Fruit fly (Drosophila melanogaster) whole organism, embryonic: ENCODE data around the gene Hrd3.

ENCODE experiments used
- CG10267 ChIP-seq: fragments of 200-800 bp; sonication (Bioruptor generic); optimal IDR thresholded peaks from 2 replicates; lab custom pipeline; 2018; ENCODE audit warnings: missing biosample characterization, mild to moderate bottlenecking, missing genetic modification characterization, moderate library complexity
- CG10274 ChIP-seq: fragments of 200-800 bp; sonication (Bioruptor generic); optimal IDR thresholded peaks from 3 replicates; lab custom pipeline; 2017; ENCODE audit warnings: missing biosample characterization, mild to moderate bottlenecking, missing genetic modification characterization
- CG10565 ChIP-seq: fragments of 200-800 bp; sonication (Bioruptor generic); optimal IDR thresholded peaks from 3 replicates; lab custom pipeline; 2016; ENCODE audit warnings: missing biosample characterization, mild to moderate bottlenecking, missing genetic modification characterization
- CG12104 ChIP-seq: fragments of 200-800 bp; sonication (Bioruptor generic); optimal IDR thresholded peaks from 3 replicates; lab custom pipeline; 2016; ENCODE audit warnings: missing biosample characterization, missing genetic modification characterization
- CG12236 ChIP-seq: fragments of 200-800 bp; sonication (Bioruptor generic); optimal IDR thresholded peaks from 2 replicates; lab custom pipeline; 2016; ENCODE audit warnings: missing biosample characterization, missing genetic modification characterization
- CG12744 ChIP-seq: fragments of 200-800 bp; sonication (Bioruptor generic); optimal IDR thresholded peaks from 2 replicates; lab custom pipeline; 2016; ENCODE audit warnings: missing biosample characterization, missing genetic modification characterization
- CG13123 ChIP-seq: fragments of 200-800 bp; sonication (Bioruptor generic); optimal IDR thresholded peaks from 2 replicates; lab custom pipeline; 2016; ENCODE audit warnings: missing biosample characterization, missing genetic modification characterization
- CG13287 ChIP-seq: fragments of 200-800 bp; sonication (Bioruptor generic); IDR thresholded peaks from 2 replicates; pipeline ENCODE4 v1.3.6; 2022; ENCODE audit warnings: missing biosample characterization, missing genetic modification characterization; ENCODE audit not compliant: partially characterized antibody
- CG17385 ChIP-seq: fragments of 200-800 bp; sonication (Bioruptor generic); optimal IDR thresholded peaks from 3 replicates; lab custom pipeline; 2018; ENCODE audit warnings: missing biosample characterization, mild to moderate bottlenecking, missing genetic modification characterization
- CG31388 ChIP-seq: fragments of 200-800 bp; sonication (Bioruptor generic); optimal IDR thresholded peaks from 2 replicates; lab custom pipeline; 2016; ENCODE audit warnings: missing biosample characterization, missing genetic modification characterization
- CG3163 ChIP-seq: fragments of 200-800 bp; sonication (Bioruptor generic); optimal IDR thresholded peaks from 3 replicates; lab custom pipeline; 2016; ENCODE audit warnings: missing biosample characterization, missing genetic modification characterization
- CG34224 ChIP-seq: fragments of 200-800 bp; sonication (Bioruptor generic); IDR thresholded peaks from 3 replicates; pipeline ENCODE4 v1.3.6; 2022; ENCODE audit warnings: missing biosample characterization, missing genetic modification characterization; ENCODE audit not compliant: partially characterized antibody
- CG34422 ChIP-seq: fragments of 200-800 bp; sonication (Bioruptor generic); IDR thresholded peaks from 3 replicates; pipeline ENCODE4 v1.3.6; 2022; ENCODE audit warnings: missing biosample characterization, missing genetic modification characterization
- CG4707 ChIP-seq: fragments of 200-800 bp; sonication (Bioruptor generic); optimal IDR thresholded peaks from 2 replicates; lab custom pipeline; 2018; ENCODE audit warnings: missing biosample characterization, mild to moderate bottlenecking, missing genetic modification characterization, moderate library complexity
- CG6254 ChIP-seq: fragments of 200-800 bp; sonication (Bioruptor generic); optimal IDR thresholded peaks from 3 replicates; lab custom pipeline; 2017; ENCODE audit warnings: mild to moderate bottlenecking, missing biosample characterization, missing genetic modification reagents, missing genetic modification characterization
- CG6813 ChIP-seq: fragments of 200-800 bp; sonication (Bioruptor generic); optimal IDR thresholded peaks from 2 replicates; lab custom pipeline; 2017; ENCODE audit warnings: missing biosample characterization, missing genetic modification characterization, mild to moderate bottlenecking, moderate library complexity, missing genetic modification reagents
- CG7745 ChIP-seq: fragments of 200-800 bp; sonication (Bioruptor generic); optimal IDR thresholded peaks from 2 replicates; lab custom pipeline; 2018; ENCODE audit warnings: missing biosample characterization, mild to moderate bottlenecking, missing genetic modification characterization, moderate library complexity
- CG8281 ChIP-seq: fragments of 200-800 bp; sonication (Bioruptor generic); optimal IDR thresholded peaks from 2 replicates; lab custom pipeline; 2018; ENCODE audit warnings: missing biosample characterization, mild to moderate bottlenecking, missing genetic modification characterization, moderate library complexity
- CG8290 ChIP-seq, 3 experiments: fragments of 200-800 bp; sonication (Bioruptor generic); optimal IDR thresholded peaks; 2 replicates each; lab custom pipeline; 2016 to 2019; ENCODE audit warnings: missing biosample characterization in 3 of 3, missing genetic modification characterization in 3 of 3, mild to moderate bottlenecking in 2 of 3, moderate library complexity in 1 of 3
- CHES-1-like ChIP-seq: fragments of 200-800 bp; sonication (Bioruptor generic); optimal IDR thresholded peaks from 2 replicates; lab custom pipeline; 2016; ENCODE audit warnings: missing biosample characterization, missing genetic modification characterization
- Dip3 ChIP-seq: fragments of 200-800 bp; sonication (Bioruptor generic); optimal IDR thresholded peaks from 3 replicates; lab custom pipeline; 2016; ENCODE audit warnings: missing biosample characterization, missing genetic modification characterization
- Ets97D ChIP-seq: fragments of 200-800 bp; sonication (Bioruptor generic); optimal IDR thresholded peaks from 3 replicates; lab custom pipeline; 2016; ENCODE audit warnings: missing biosample characterization, missing genetic modification characterization
- HLH4C ChIP-seq: fragments of 200-800 bp; sonication (Bioruptor generic); IDR thresholded peaks from 3 replicates; pipeline ENCODE4 v1.3.6; 2022; ENCODE audit warnings: missing biosample characterization, missing genetic modification characterization; ENCODE audit not compliant: partially characterized antibody
- Hsf ChIP-seq: fragments of 200-800 bp; sonication (Bioruptor generic); optimal IDR thresholded peaks from 3 replicates; lab custom pipeline; 2016; ENCODE audit warnings: missing biosample characterization, missing genetic modification characterization
- Kr ChIP-seq: fragments of 200-800 bp; sonication (Bioruptor generic); optimal IDR thresholded peaks from 2 replicates; lab custom pipeline; 2017; ENCODE audit warnings: missing biosample characterization, mild to moderate bottlenecking, missing genetic modification characterization
- Neu2 ChIP-seq: fragments of 200-800 bp; sonication (Bioruptor generic); optimal IDR thresholded peaks from 3 replicates; lab custom pipeline; 2016; ENCODE audit warnings: missing biosample characterization, missing genetic modification characterization, borderline replicate concordance
- Nf-YB ChIP-seq: fragments of 200-800 bp; sonication (Bioruptor generic); optimal IDR thresholded peaks from 3 replicates; lab custom pipeline; 2019; ENCODE audit warnings: missing biosample characterization, mild to moderate bottlenecking, missing genetic modification characterization, moderate library complexity
- Sin3A ChIP-seq: fragments of >200 bp; optimal IDR thresholded peaks from 2 replicates; lab custom pipeline; 2018
- Stat92E ChIP-seq, 3 experiments: fragments of >200 bp in 2 of 3; fragments of 200-800 bp in 1 of 3; sonication (Bioruptor generic) in 1 of 3; optimal IDR thresholded peaks; 2 replicates each; lab custom pipeline; 2017 to 2019; ENCODE audit warnings: missing biosample characterization in 3 of 3, missing genetic modification characterization in 3 of 3, mild to moderate bottlenecking in 1 of 3, moderate library complexity in 1 of 3
- Tbp ChIP-seq: fragments of >200 bp; optimal IDR thresholded peaks from 2 replicates; lab custom pipeline; 2018; ENCODE audit warnings: missing biosample characterization, missing genetic modification characterization
- Trl ChIP-seq, 3 experiments: fragments of >200 bp in 2 of 3; fragments of 200-800 bp in 1 of 3; sonication (Bioruptor generic) in 1 of 3; optimal IDR thresholded peaks; 2 replicates in 1 of 3; 3 replicates in 2 of 3; lab custom pipeline; 2016 to 2017; ENCODE audit warnings: missing biosample characterization in 1 of 3, missing genetic modification characterization in 1 of 3
- br ChIP-seq: fragments of >200 bp; optimal IDR thresholded peaks from 2 replicates; lab custom pipeline; 2017
- croc ChIP-seq: fragments of 200-800 bp; sonication (Bioruptor generic); conservative IDR thresholded peaks from 3 replicates; pipeline ENCODE4 v1.3.6; 2022; ENCODE audit warnings: missing biosample characterization, missing genetic modification characterization
- fd3F ChIP-seq: fragments of 200-800 bp; sonication (Bioruptor generic); optimal IDR thresholded peaks from 2 replicates; lab custom pipeline; 2018; ENCODE audit warnings: missing biosample characterization, mild to moderate bottlenecking, missing genetic modification characterization, moderate library complexity
- mld ChIP-seq: fragments of 200-800 bp; sonication (Bioruptor generic); IDR thresholded peaks from 3 replicates; pipeline ENCODE4 v1.3.6; 2022; ENCODE audit warnings: missing biosample characterization, missing genetic modification characterization; ENCODE audit not compliant: partially characterized antibody
- nau ChIP-seq: fragments of 200-800 bp; sonication (Bioruptor generic); optimal IDR thresholded peaks from 3 replicates; lab custom pipeline; 2017; ENCODE audit warnings: missing biosample characterization, mild to moderate bottlenecking, missing genetic modification characterization, missing genetic modification reagents
- pb ChIP-seq: fragments of 200-800 bp; sonication (Bioruptor generic); optimal IDR thresholded peaks from 3 replicates; lab custom pipeline; 2016; ENCODE audit warnings: missing biosample characterization, missing genetic modification characterization
- phol ChIP-seq: fragments of 200-800 bp; sonication (Bioruptor generic); optimal IDR thresholded peaks from 3 replicates; lab custom pipeline; 2018; ENCODE audit warnings: missing biosample characterization, mild to moderate bottlenecking, missing genetic modification characterization, moderate library complexity
- prd ChIP-seq, 3 experiments: fragments of >200 bp in 2 of 3; fragments of 200-800 bp in 1 of 3; sonication (Bioruptor generic) in 1 of 3; optimal IDR thresholded peaks in 2 of 3; IDR thresholded peaks in 1 of 3; 2 replicates in 2 of 3; 3 replicates in 1 of 3; pipeline versions ENCODE4 v1.3.6 to Lab custom; 2017 to 2022; ENCODE audit warnings: missing biosample characterization in 1 of 3, missing genetic modification characterization in 1 of 3
- pros ChIP-seq: fragments of 200-800 bp; sonication (Bioruptor generic); optimal IDR thresholded peaks from 3 replicates; lab custom pipeline; 2019; ENCODE audit warnings: missing biosample characterization, mild to moderate bottlenecking, missing genetic modification characterization, moderate library complexity
- ranshi ChIP-seq: fragments of 200-800 bp; sonication (Bioruptor generic); IDR thresholded peaks from 2 replicates; pipeline ENCODE4 v1.3.6; 2022; ENCODE audit warnings: missing biosample characterization, missing genetic modification characterization
- repo ChIP-seq: fragments of 200-800 bp; sonication (Bioruptor generic); optimal IDR thresholded peaks from 2 replicates; lab custom pipeline; 2016; ENCODE audit warnings: missing biosample characterization, missing genetic modification characterization
- sisA ChIP-seq: fragments of 200-800 bp; sonication (Bioruptor generic); IDR thresholded peaks from 2 replicates; pipeline ENCODE4 v1.3.6; 2022; ENCODE audit warnings: missing biosample characterization, missing genetic modification characterization
- so ChIP-seq: fragments of 200-800 bp; sonication (Bioruptor generic); IDR thresholded peaks from 3 replicates; pipeline ENCODE4 v1.3.6; 2022; ENCODE audit warnings: missing biosample characterization, missing genetic modification characterization
- tup ChIP-seq: fragments of 200-800 bp; sonication (Bioruptor generic); optimal IDR thresholded peaks from 2 replicates; lab custom pipeline; 2016; ENCODE audit warnings: missing biosample characterization, mild to moderate bottlenecking, missing genetic modification characterization, moderate library complexity
- vfl ChIP-seq: fragments of 200-800 bp; sonication (Bioruptor generic); optimal IDR thresholded peaks from 2 replicates; lab custom pipeline; 2016; ENCODE audit warnings: missing biosample characterization, missing genetic modification characterization
- wdn ChIP-seq: fragments of 200-800 bp; sonication (Bioruptor generic); IDR thresholded peaks from 2 replicates; pipeline ENCODE4 v1.3.6; 2022; ENCODE audit warnings: missing biosample characterization, missing genetic modification characterization

Gene Hrd3

dm6 chr3R:23760219-23761018, 2.1 kb upstream of the Hrd3 start, which contains the start of gene SdhD (continued):
- TF ChIP-seq CG6254 (GFP tag; lab: Kevin White, UChicago) (no peak), Tbp (GFP tag; lab: Kevin White, UChicago) (no peak), Trl (optimal IDR thresholded peaks at IDR 0.05; lab: Kevin White, UChicago) (no peak), Trl (GFP tag; optimal IDR thresholded peaks at IDR 0.05; lab: Kevin White, UChicago) (no peak), ranshi (GFP tag; lab: Robert Waterston, UW) (peak; percentile 33; the same call in 1 of the 2 replicates), CG7745 (tag; lab: Kevin White, UChicago) (no peak), CG31388 (GFP tag; lab: Kevin White, UChicago) (no peak), pros (GFP tag; lab: Kevin White, UChicago) (no peak), CG34224 (peak; percentile 63; the same call in 2 of the 3 replicates), CG10267 (tag; lab: Kevin White, UChicago) (peak; percentile 92), Sin3A (lab: Kevin White, UChicago) (peak; percentile 3), Neu2 (peak; percentile 66), wdn (GFP tag; lab: Robert Waterston, UW) (no peak), Hsf (GFP tag; lab: Kevin White, UChicago) (peak; percentile 23), Stat92E (GFP tag; optimal IDR thresholded peaks at IDR 0.05; lab: Kevin White, UChicago) (no peak), CG34422 (no peak; the same call in 2 of the 3 replicates), phol (tag; lab: Kevin White, UChicago) (no peak), Kr (GFP tag; lab: Kevin White, UChicago) (no peak), CG13287 (GFP tag; lab: Robert Waterston, UW) (peak; percentile 72), CG12236 (GFP tag; lab: Kevin White, UChicago) (no peak), Nf-YB (no peak), CG12744 (GFP tag; lab: Kevin White, UChicago) (no peak), HLH4C (GFP tag; lab: Robert Waterston, UW) (peak; percentile 63), Dip3 (GFP tag; lab: Kevin White, UChicago) (no peak), CG10274 (GFP tag; lab: Kevin White, UChicago) (no peak), vfl (GFP tag; lab: Kevin White, UChicago) (peak; percentile 53), CG13123 (no peak), sisA (no peak), CHES-1-like (GFP tag; lab: Kevin White, UChicago) (no peak), CG3163 (GFP tag; lab: Kevin White, UChicago) (no peak), Ets97D (GFP tag; lab: Kevin White, UChicago) (peak; percentile 13), so (GFP tag; lab: Robert Waterston, UW) (no peak), br (lab: Kevin White, UChicago) (no peak), fd3F (GFP tag; lab: Kevin White, UChicago) (no peak), CG4707 (no peak), CG8290 (GFP tag; optimal IDR thresholded peaks at IDR 0.05; lab: Kevin White, UChicago) (no peak), CG8290 (tag; optimal IDR thresholded peaks at IDR 0.05; lab: Kevin White, UChicago) (peak in 1 of 2 experiments; percentile 67), repo (peak; percentile 21), mld (GFP tag; lab: Robert Waterston, UW) (no peak), CG8281 (no peak), CG12104 (GFP tag; lab: Kevin White, UChicago) (no peak), nau (no peak), CG17385 (GFP tag; lab: Kevin White, UChicago) (peak; percentile 13), CG10565 (GFP tag; lab: Kevin White, UChicago) (no peak), CG6813 (GFP tag; lab: Kevin White, UChicago) (no peak), pb (GFP tag; lab: Kevin White, UChicago) (no peak), tup (GFP tag; lab: Kevin White, UChicago) (no peak), croc (GFP tag; lab: Robert Waterston, UW) (no peak), prd (optimal IDR thresholded peaks at IDR 0.05; lab: Kevin White, UChicago) (no peak), prd (GFP tag; IDR thresholded peaks at IDR 0.05; lab: Robert Waterston, UW) (no peak)
